Worm (Caenorhabditis elegans) whole organism, late embryonic: ENCODE data around the gene nhr-181.

ENCODE experiments used
- T23F11.4 ChIP-seq: fragments of 200-800 bp; sonication (Bioruptor generic); optimal IDR thresholded peaks from 2 replicates; lab custom pipeline; 2018; ENCODE audit warnings: mild to moderate bottlenecking, missing genetic modification characterization, missing compliant biosample characterization
- hlh-15 ChIP-seq: sonication (generic microtip); optimal IDR thresholded peaks from 2 replicates; lab custom pipeline; 2016; ENCODE audit warnings: missing genetic modification characterization, missing compliant biosample characterization
- hlh-30 ChIP-seq: sonication (generic microtip); optimal IDR thresholded peaks from 2 replicates; lab custom pipeline; 2017; ENCODE audit warnings: antibody characterized with exemption, missing genetic modification characterization, missing compliant biosample characterization; ENCODE audit not compliant: insufficient read depth
- hlh-8 ChIP-seq: sonication (generic microtip); optimal IDR thresholded peaks from 2 replicates; lab custom pipeline; 2016; ENCODE audit warnings: missing genotype, missing genetic modification characterization, missing compliant biosample characterization
- lim-6 ChIP-seq: sonication (generic microtip); optimal IDR thresholded peaks from 2 replicates; lab custom pipeline; 2016; ENCODE audit warnings: missing genetic modification characterization, missing compliant biosample characterization
- npax-4 ChIP-seq: sonication (generic microtip); optimal IDR thresholded peaks from 2 replicates; lab custom pipeline; 2016; ENCODE audit warnings: missing genetic modification characterization, missing compliant biosample characterization
- pag-3 ChIP-seq: sonication (generic microtip); optimal IDR thresholded peaks from 2 replicates; lab custom pipeline; 2016; ENCODE audit warnings: missing compliant biosample characterization, missing genetic modification characterization, borderline replicate concordance
- pqm-1 ChIP-seq: sonication (generic microtip); optimal IDR thresholded peaks from 2 replicates; lab custom pipeline; 2016; ENCODE audit warnings: missing genetic modification characterization, missing compliant biosample characterization
- sox-4 ChIP-seq: sonication (generic microtip); optimal IDR thresholded peaks from 2 replicates; lab custom pipeline; 2017; ENCODE audit warnings: mild to moderate bottlenecking, missing genetic modification characterization, inconsistent platforms, missing compliant biosample characterization

- TF ChIP-seq lim-6 (tag; lab: Kevin White, UChicago) (no peak), npax-4 (tag; lab: Kevin White, UChicago) (no peak), sox-4 (tag; lab: Kevin White, UChicago) (no peak), pqm-1 (tag; lab: Kevin White, UChicago) (no peak), hlh-15 (no peak), pag-3 (tag; lab: Kevin White, UChicago) (no peak), hlh-8 (tag; lab: Kevin White, UChicago) (no peak), hlh-30 (tag; lab: Kevin White, UChicago) (no peak), T23F11.4 (no peak)
Measured at ce11 chrV:4101567-4101966, 6.7 kb downstream of the nhr-181 start, which contains the start of gene srj-40.
